Worm (Caenorhabditis elegans) whole organism, L4 larva: ENCODE results near the gene jamp-1.

Experiments used
- F37D6.2 ChIP-seq: sonication (generic microtip); optimal IDR thresholded peaks from 2 replicates; lab custom pipeline; 2016; ENCODE audit warnings: mild to moderate bottlenecking, missing genetic modification characterization, missing compliant biosample characterization
- F49E8.2 ChIP-seq: sonication (generic microtip); optimal IDR thresholded peaks from 2 replicates; lab custom pipeline; 2016; ENCODE audit warnings: missing compliant biosample characterization, mild to moderate bottlenecking, missing genetic modification characterization, borderline replicate concordance
- T26A8.4 ChIP-seq: fragments of 200-800 bp; sonication (Bioruptor generic); IDR thresholded peaks from 2 replicates; pipeline ENCODE4 v1.3.6; 2022; ENCODE audit warnings: missing genetic modification characterization, missing compliant biosample characterization
- Y48G9A.11 ChIP-seq: fragments of 200-800 bp; sonication (Bioruptor generic); IDR thresholded peaks from 2 replicates; pipeline ENCODE4 v1.3.6; 2022; ENCODE audit warnings: missing genetic modification reagents, missing genetic modification characterization, missing compliant biosample characterization
- Y5F2A.4 ChIP-seq: fragments of 200-800 bp; sonication (Bioruptor generic); optimal IDR thresholded peaks from 2 replicates; lab custom pipeline; 2018; ENCODE audit warnings: mild to moderate bottlenecking, missing genetic modification characterization, missing compliant biosample characterization
- Y75B8A.6 ChIP-seq: fragments of 200-800 bp; sonication (Bioruptor generic); IDR thresholded peaks from 2 replicates; pipeline ENCODE4 v1.3.6; 2022; ENCODE audit warnings: missing genetic modification reagents, missing genetic modification characterization, missing compliant biosample characterization
- aly-2 ChIP-seq: sonication (generic microtip); optimal IDR thresholded peaks from 2 replicates; lab custom pipeline; 2018; ENCODE audit warnings: missing biosample characterization, missing genetic modification characterization
- ama-1 ChIP-seq: fragments of 150-350 bp; optimal IDR thresholded peaks from 2 replicates; lab custom pipeline; 2014; ENCODE audit warnings: inconsistent platforms, mixed read lengths
- arid-1 ChIP-seq: fragments of 200-800 bp; sonication (Bioruptor generic); conservative IDR thresholded peaks from 2 replicates; pipeline ENCODE4 v1.3.6; 2022; ENCODE audit warnings: missing genetic modification reagents, missing genetic modification characterization, missing compliant biosample characterization
- ceh-44 ChIP-seq: fragments of 200-800 bp; sonication (Bioruptor generic); IDR thresholded peaks from 2 replicates; pipeline ENCODE4 v1.3.6; 2022; ENCODE audit warnings: missing genetic modification reagents, missing genetic modification characterization, missing compliant biosample characterization
- ces-1 ChIP-seq: fragments of 150-350 bp; sonication (generic microtip); optimal IDR thresholded peaks from 4 replicates; lab custom pipeline; 2014; ENCODE audit warnings: missing biosample characterization, missing genetic modification reagents, missing genetic modification characterization
- daf-12 ChIP-seq: fragments of 150-350 bp; optimal IDR thresholded peaks from 2 replicates; lab custom pipeline; 2014; ENCODE audit warnings: missing biosample characterization, missing genetic modification reagents, missing genetic modification characterization
- daf-16 ChIP-seq, 3 experiments: sonication (generic microtip); optimal IDR thresholded peaks; 2 replicates each; lab custom pipeline; 2016 to 2017; ENCODE audit warnings: missing genetic modification characterization in 3 of 3, missing genetic modification reagents in 3 of 3, mild to moderate bottlenecking in 2 of 3, missing compliant biosample characterization in 2 of 3, missing biosample characterization in 1 of 3, moderate library complexity in 1 of 3
- dmd-9 ChIP-seq: fragments of 200-800 bp; sonication (Bioruptor generic); IDR thresholded peaks from 2 replicates; pipeline ENCODE4 v1.3.6; 2022; ENCODE audit warnings: missing genetic modification reagents, missing genetic modification characterization, missing compliant biosample characterization
- dve-1 ChIP-seq: sonication (generic microtip); optimal IDR thresholded peaks from 2 replicates; lab custom pipeline; 2017; ENCODE audit warnings: antibody characterized with exemption, mild to moderate bottlenecking, missing genetic modification characterization, missing compliant biosample characterization; ENCODE audit not compliant: insufficient read depth
- egl-43 ChIP-seq: fragments of 200-800 bp; sonication (Bioruptor generic); IDR thresholded peaks from 2 replicates; pipeline ENCODE4 v1.3.6; 2022; ENCODE audit warnings: missing genetic modification reagents, missing genetic modification characterization, missing compliant biosample characterization
- hlh-30 ChIP-seq: sonication (generic microtip); optimal IDR thresholded peaks from 2 replicates; lab custom pipeline; 2017; ENCODE audit warnings: antibody characterized with exemption, mild to moderate bottlenecking, missing genetic modification characterization, missing compliant biosample characterization; ENCODE audit not compliant: insufficient read depth
- lin-15B ChIP-seq: fragments of 150-350 bp; sonication (generic microtip); optimal IDR thresholded peaks from 3 replicates; lab custom pipeline; 2014; ENCODE audit warnings: missing biosample characterization, missing genetic modification characterization
- lin-29 ChIP-seq: fragments of 200-800 bp; sonication (Bioruptor generic); IDR thresholded peaks from 2 replicates; pipeline ENCODE4 v1.3.6; 2022; ENCODE audit warnings: missing genetic modification reagents, missing genetic modification characterization, missing compliant biosample characterization
- lin-39 ChIP-seq: fragments of 150-350 bp; optimal IDR thresholded peaks from 2 replicates; lab custom pipeline; 2014; ENCODE audit warnings: missing biosample characterization, missing genetic modification reagents, missing genetic modification characterization
- mdt-29 ChIP-seq: fragments of 200-800 bp; sonication (Bioruptor generic); IDR thresholded peaks from 2 replicates; pipeline ENCODE4 v1.3.6; 2022; ENCODE audit warnings: missing genetic modification reagents, missing genetic modification characterization, missing compliant biosample characterization
- mxl-2 ChIP-seq: fragments of 200-800 bp; sonication (Bioruptor generic); conservative IDR thresholded peaks from 2 replicates; pipeline ENCODE4 v1.3.6; 2022; ENCODE audit warnings: missing genetic modification reagents, missing genetic modification characterization, missing compliant biosample characterization
- nhr-102 ChIP-seq: sonication (generic microtip); optimal IDR thresholded peaks from 2 replicates; lab custom pipeline; 2016; ENCODE audit warnings: mild to moderate bottlenecking, missing genetic modification characterization, moderate library complexity, missing compliant biosample characterization
- nhr-41 ChIP-seq: fragments of 200-800 bp; sonication (Bioruptor generic); IDR thresholded peaks from 2 replicates; pipeline ENCODE4 v1.3.6; 2022; ENCODE audit warnings: missing genetic modification reagents, missing genetic modification characterization, missing compliant biosample characterization
- nhr-42 ChIP-seq: fragments of 200-800 bp; sonication (Bioruptor generic); IDR thresholded peaks from 2 replicates; pipeline ENCODE4 v1.3.6; 2022; ENCODE audit warnings: missing genetic modification characterization, missing compliant biosample characterization
- php-3 ChIP-seq: fragments of 200-800 bp; sonication (Bioruptor generic); IDR thresholded peaks from 2 replicates; pipeline ENCODE4 v1.3.6; 2022; ENCODE audit warnings: missing genetic modification reagents, missing genetic modification characterization, missing compliant biosample characterization
- saeg-2 ChIP-seq: fragments of 200-800 bp; sonication (Bioruptor generic); IDR thresholded peaks from 2 replicates; pipeline ENCODE4 v1.3.6; 2022; ENCODE audit warnings: missing genetic modification reagents, missing genetic modification characterization, missing compliant biosample characterization
- set-16 ChIP-seq: fragments of 200-800 bp; sonication (Bioruptor generic); IDR thresholded peaks from 2 replicates; pipeline ENCODE4 v1.3.6; 2022; ENCODE audit warnings: missing genetic modification reagents, missing genetic modification characterization, missing compliant biosample characterization
- spr-1 ChIP-seq: sonication (generic microtip); optimal IDR thresholded peaks from 2 replicates; lab custom pipeline; 2016; ENCODE audit warnings: mild to moderate bottlenecking, missing genetic modification characterization, missing compliant biosample characterization
- tag-97 ChIP-seq: fragments of 200-800 bp; sonication (Bioruptor generic); IDR thresholded peaks from 2 replicates; pipeline ENCODE4 v1.3.6; 2022; ENCODE audit warnings: missing genetic modification characterization, missing compliant biosample characterization
- tra-1 ChIP-seq: fragments of 200-800 bp; sonication (Bioruptor generic); IDR thresholded peaks from 2 replicates; pipeline ENCODE4 v1.3.6; 2022; ENCODE audit warnings: missing genetic modification reagents, missing genetic modification characterization, missing compliant biosample characterization
- vab-7 ChIP-seq: fragments of 200-800 bp; sonication (Bioruptor generic); IDR thresholded peaks from 2 replicates; pipeline ENCODE4 v1.3.6; 2022; ENCODE audit warnings: missing genetic modification reagents, missing genetic modification characterization, missing compliant biosample characterization
- zfp-2 ChIP-seq: sonication (generic microtip); optimal IDR thresholded peaks from 2 replicates; lab custom pipeline; 2016; ENCODE audit warnings: mild to moderate bottlenecking, missing genetic modification characterization, missing compliant biosample characterization
- zip-11 ChIP-seq: fragments of 200-800 bp; sonication (Bioruptor generic); IDR thresholded peaks from 2 replicates; pipeline ENCODE4 v1.3.6; 2022; ENCODE audit warnings: missing genetic modification characterization, missing compliant biosample characterization

Gene jamp-1

ce11 chrV:6053188-6053687, 2.2 kb upstream of the jamp-1 start, which contains the start of gene seip-1 (continued):
- TF ChIP-seq saeg-2 (no peak), arid-1 (GFP tag; lab: Robert Waterston, UW) (0 out of 2 replicates have a peak, but pooled peaks have one; percentile 8), set-16 (GFP tag; lab: Robert Waterston, UW) (no peak), ces-1 (GFP tag; lab: Kevin White, UChicago) (no peak), lin-29 (GFP tag; lab: Robert Waterston, UW) (no peak)

ce11 chrV:6047818-6048217, 3.2 kb downstream of the jamp-1 start, which contains the start of gene pgap-3:
Gene pgap-3, minus strand, starts transcription at chrV:6047918.
- no peak for TF ChIP-seq daf-16 (GFP tag; optimal IDR thresholded peaks at IDR 0.05; lab: Kevin White, UChicago)
- peak; percentile 3 for TF ChIP-seq daf-16 (tag; optimal IDR thresholded peaks at IDR 0.05; lab: Kevin White, UChicago)
- no peak for TF ChIP-seq ceh-44 (GFP tag; lab: Robert Waterston, UW)
- no peak for TF ChIP-seq tra-1 (GFP tag; lab: Robert Waterston, UW)

ce11 chrV:6044853-6045594, 6.0 kb downstream of the jamp-1 start, which contains the start of gene R01B10.3:
Gene R01B10.3, minus strand, starts transcription at chrV:6045129.
- TF ChIP-seq Y75B8A.6, result no peak
- TF ChIP-seq set-16 (GFP tag; lab: Robert Waterston, UW), result no peak
- no peak for TF ChIP-seq mxl-2 (GFP tag; lab: Robert Waterston, UW)
- TF ChIP-seq mdt-29 (GFP tag; lab: Robert Waterston, UW), result no peak
- TF ChIP-seq aly-2 (tag; lab: Kevin White, UChicago), result no peak
- no peak for TF ChIP-seq zip-11 (GFP tag; lab: Robert Waterston, UW)
- TF ChIP-seq egl-43 (GFP tag; lab: Robert Waterston, UW), result 0 out of 2 replicates have a peak, but pooled peaks have one; percentile 24
- no peak for TF ChIP-seq F37D6.2 (tag; lab: Kevin White, UChicago)
- TF ChIP-seq nhr-102 (tag; lab: Kevin White, UChicago), result no peak
- TF ChIP-seq lin-39 (tag; lab: Kevin White, UChicago), result no peak
- no peak for TF ChIP-seq lin-15B (tag; lab: Kevin White, UChicago)
- TF ChIP-seq daf-16 (GFP tag; optimal IDR thresholded peaks at IDR 0.05; lab: Kevin White, UChicago), result no peak
- TF ChIP-seq daf-16 (tag; optimal IDR thresholded peaks at IDR 0.05; lab: Kevin White, UChicago), result peak; percentile 12
- no peak for TF ChIP-seq dmd-9 (GFP tag; lab: Robert Waterston, UW)
- TF ChIP-seq dve-1 (tag; lab: Kevin White, UChicago), result peak; percentile 0
- TF ChIP-seq F49E8.2 (tag; lab: Kevin White, UChicago), result no peak
- no peak for TF ChIP-seq php-3
- TF ChIP-seq T26A8.4 (GFP tag; lab: Robert Waterston, UW), result peak; percentile 9; the same call in 1 of the 2 replicates
- no peak for TF ChIP-seq saeg-2
- no peak for TF ChIP-seq spr-1 (tag; lab: Kevin White, UChicago)
- no peak for TF ChIP-seq nhr-41 (GFP tag; lab: Robert Waterston, UW)
- no peak for TF ChIP-seq tra-1 (GFP tag; lab: Robert Waterston, UW)
- TF ChIP-seq ceh-44 (GFP tag; lab: Robert Waterston, UW), result no peak
- 0 out of 2 replicates have a peak, but pooled peaks have one; percentile 31 for TF ChIP-seq Y48G9A.11 (GFP tag; lab: Robert Waterston, UW)
- no peak for TF ChIP-seq daf-12 (tag; lab: Kevin White, UChicago)
- TF ChIP-seq nhr-42 (GFP tag; lab: Robert Waterston, UW), result no peak
- TF ChIP-seq ama-1 (lab: Kevin White, UChicago), result no peak
- no peak for TF ChIP-seq hlh-30 (tag; lab: Kevin White, UChicago)
- TF ChIP-seq tag-97 (GFP tag; lab: Robert Waterston, UW), result no peak
- no peak for TF ChIP-seq vab-7 (GFP tag; lab: Robert Waterston, UW)
- TF ChIP-seq zfp-2 (tag; lab: Kevin White, UChicago), result no peak
- TF ChIP-seq Y5F2A.4 (GFP tag; lab: Kevin White, UChicago), result no peak
